Worm (Caenorhabditis elegans) whole organism, midembryonic: ENCODE data around the gene srlf-31.

Experiments
- T22C8.4 ChIP-seq: fragments of 200-800 bp; sonication (Bioruptor generic); IDR thresholded peaks from 2 replicates; pipeline ENCODE4 v1.3.6; 2022; ENCODE audit warnings: missing genetic modification characterization, missing compliant biosample characterization
- cog-1 ChIP-seq: sonication (generic microtip); optimal IDR thresholded peaks from 2 replicates; lab custom pipeline; 2016; ENCODE audit warnings: missing genetic modification characterization, missing compliant biosample characterization
- flt-1 ChIP-seq: fragments of 200-800 bp; sonication (Bioruptor generic); IDR thresholded peaks from 2 replicates; pipeline ENCODE4 v1.3.6; 2022; ENCODE audit warnings: missing genetic modification characterization, missing compliant biosample characterization
- klf-2 ChIP-seq: fragments of 200-800 bp; sonication (Bioruptor generic); conservative IDR thresholded peaks from 2 replicates; pipeline ENCODE4 v1.3.6; 2022; ENCODE audit warnings: missing genetic modification reagents, missing genetic modification characterization, missing compliant biosample characterization
- med-1 ChIP-seq: sonication (generic microtip); optimal IDR thresholded peaks from 2 replicates; lab custom pipeline; 2017; ENCODE audit warnings: missing genetic modification characterization, mild to moderate bottlenecking, missing compliant biosample characterization, antibody characterized with exemption, missing genetic modification reagents; ENCODE audit not compliant: insufficient read depth
- ref-1 ChIP-seq: fragments of 200-800 bp; sonication (Bioruptor generic); conservative IDR thresholded peaks from 2 replicates; pipeline ENCODE4 v1.3.6; 2022; ENCODE audit warnings: missing genetic modification reagents, missing genetic modification characterization, missing compliant biosample characterization
- tab-1 ChIP-seq: fragments of 200-800 bp; sonication (Bioruptor generic); IDR thresholded peaks from 2 replicates; pipeline ENCODE4 v1.3.6; 2022; ENCODE audit warnings: missing genetic modification characterization, missing compliant biosample characterization
- ztf-23 ChIP-seq: fragments of 200-800 bp; sonication (Bioruptor generic); IDR thresholded peaks from 2 replicates; pipeline ENCODE4 v1.3.6; 2022; ENCODE audit warnings: missing genetic modification reagents, missing genetic modification characterization, missing compliant biosample characterization
- ztf-29 ChIP-seq: fragments of 200-800 bp; sonication (Bioruptor generic); IDR thresholded peaks from 2 replicates; pipeline ENCODE4 v1.3.6; 2022; ENCODE audit warnings: missing genetic modification reagents, missing genetic modification characterization, missing compliant biosample characterization

DNA sequence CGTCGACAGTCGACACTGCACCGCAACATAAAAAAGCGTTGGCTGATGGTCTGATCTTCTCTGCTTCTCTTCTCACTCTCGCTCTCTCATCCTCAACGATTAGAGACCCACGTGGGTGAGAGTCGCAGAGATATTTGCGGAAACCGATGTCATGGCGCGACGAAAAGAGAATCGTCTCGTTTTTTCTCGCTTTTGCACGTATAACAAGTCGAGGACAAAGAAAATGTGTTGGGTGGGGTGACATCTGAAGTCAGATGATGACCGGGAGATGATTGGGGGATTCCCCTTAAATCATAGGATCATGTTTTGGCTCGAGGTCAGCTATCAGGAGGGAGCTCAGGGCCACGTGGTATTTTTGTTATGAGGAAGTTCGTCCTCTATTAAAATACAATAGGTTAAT, 33.4 kb upstream of the srlf-31 start:
- no peak for TF ChIP-seq flt-1 (GFP tag; lab: Robert Waterston, UW)
- TF ChIP-seq cog-1 = no peak
- no peak for TF ChIP-seq ztf-29 (GFP tag; lab: Robert Waterston, UW)
- no peak for TF ChIP-seq T22C8.4 (GFP tag; lab: Robert Waterston, UW)
- TF ChIP-seq ztf-23 = no peak
- no peak for TF ChIP-seq tab-1 (GFP tag; lab: Robert Waterston, UW)
- TF ChIP-seq med-1 (GFP tag; lab: Kevin White, UChicago) = no peak
- no peak for TF ChIP-seq klf-2 (GFP tag; lab: Robert Waterston, UW)
- no peak for TF ChIP-seq ref-1
